Fruit fly (Drosophila melanogaster) whole organism, prepupa: ENCODE results near the gene CG13920.

Experiments used
- Blimp-1 ChIP-seq: fragments of 200-800 bp; sonication (Bioruptor generic); optimal IDR thresholded peaks from 3 replicates; lab custom pipeline; 2017; ENCODE audit warnings: missing biosample characterization, missing genetic modification characterization, mild to moderate bottlenecking, moderate library complexity, missing genetic modification reagents
- CG10631 ChIP-seq: fragments of 200-800 bp; sonication (Bioruptor generic); optimal IDR thresholded peaks from 2 replicates; lab custom pipeline; 2016; ENCODE audit warnings: missing biosample characterization, missing genetic modification characterization
- CG10669 ChIP-seq: fragments of 200-800 bp; sonication (Bioruptor generic); optimal IDR thresholded peaks from 3 replicates; lab custom pipeline; 2018; ENCODE audit warnings: missing biosample characterization, mild to moderate bottlenecking, missing genetic modification characterization, moderate library complexity
- CG11294 ChIP-seq: fragments of 200-800 bp; sonication (Bioruptor generic); IDR thresholded peaks from 2 replicates; pipeline ENCODE4 v1.3.6; 2022; ENCODE audit warnings: missing biosample characterization, missing genetic modification characterization
- CG11762 ChIP-seq: fragments of 200-800 bp; sonication (Bioruptor generic); optimal IDR thresholded peaks from 3 replicates; lab custom pipeline; 2016; ENCODE audit warnings: missing biosample characterization, missing genetic modification characterization; ENCODE audit not compliant: insufficient read depth
- CG11902 ChIP-seq: fragments of 200-800 bp; sonication (Bioruptor generic); optimal IDR thresholded peaks from 3 replicates; lab custom pipeline; 2016; ENCODE audit warnings: missing biosample characterization, missing genetic modification characterization
- CG15336 ChIP-seq: fragments of 200-800 bp; sonication (Bioruptor generic); IDR thresholded peaks from 2 replicates; pipeline ENCODE4 v1.3.6; 2022; ENCODE audit warnings: missing biosample characterization, missing genetic modification characterization
- CG1621 ChIP-seq: fragments of 200-800 bp; sonication (Bioruptor generic); optimal IDR thresholded peaks from 3 replicates; lab custom pipeline; 2018; ENCODE audit warnings: missing biosample characterization, mild to moderate bottlenecking, missing genetic modification characterization
- CG16779 ChIP-seq: fragments of 200-800 bp; sonication (Bioruptor generic); optimal IDR thresholded peaks from 3 replicates; lab custom pipeline; 2017; ENCODE audit warnings: missing biosample characterization, mild to moderate bottlenecking, missing genetic modification characterization
- CG3032 ChIP-seq: fragments of 200-800 bp; optimal IDR thresholded peaks from 2 replicates; lab custom pipeline; 2019; ENCODE audit warnings: missing biosample characterization, mild to moderate bottlenecking, missing genetic modification characterization, moderate library complexity
- CG31627 ChIP-seq: fragments of 200-800 bp; sonication (Bioruptor generic); optimal IDR thresholded peaks from 3 replicates; lab custom pipeline; 2016; ENCODE audit warnings: missing biosample characterization, missing genetic modification characterization
- CG32006 ChIP-seq: fragments of 200-800 bp; sonication (Bioruptor generic); optimal IDR thresholded peaks from 3 replicates; lab custom pipeline; 2017; ENCODE audit warnings: missing biosample characterization, mild to moderate bottlenecking, missing genetic modification characterization
- CG34406 ChIP-seq: fragments of 200-800 bp; sonication (Bioruptor generic); optimal IDR thresholded peaks from 3 replicates; lab custom pipeline; 2016; ENCODE audit warnings: missing biosample characterization, missing genetic modification characterization
- CG3919 ChIP-seq: fragments of 200-800 bp; sonication (Bioruptor generic); optimal IDR thresholded peaks from 3 replicates; lab custom pipeline; 2016; ENCODE audit warnings: missing biosample characterization, missing genetic modification characterization
- CG4318 ChIP-seq: fragments of 200-800 bp; sonication (Bioruptor generic); optimal IDR thresholded peaks from 3 replicates; lab custom pipeline; 2017; ENCODE audit warnings: missing biosample characterization, mild to moderate bottlenecking, missing genetic modification characterization
- CG6163 ChIP-seq: fragments of 200-800 bp; sonication (Bioruptor generic); IDR thresholded peaks from 3 replicates; pipeline ENCODE4 v1.3.6; 2022; ENCODE audit warnings: missing biosample characterization, missing genetic modification characterization
- CG6276 ChIP-seq: fragments of 200-800 bp; sonication (Bioruptor generic); optimal IDR thresholded peaks from 2 replicates; lab custom pipeline; 2017; ENCODE audit warnings: missing biosample characterization, mild to moderate bottlenecking, missing genetic modification characterization
- CG6792 ChIP-seq: fragments of 200-800 bp; sonication (Bioruptor generic); optimal IDR thresholded peaks from 3 replicates; lab custom pipeline; 2016; ENCODE audit warnings: missing biosample characterization, missing genetic modification characterization
- CG6808 ChIP-seq: fragments of 200-800 bp; sonication (Bioruptor generic); optimal IDR thresholded peaks from 3 replicates; lab custom pipeline; 2017; ENCODE audit warnings: missing biosample characterization, missing genetic modification characterization, mild to moderate bottlenecking, moderate library complexity, missing genetic modification reagents
- CG6854 ChIP-seq: fragments of 200-800 bp; sonication (Bioruptor generic); optimal IDR thresholded peaks from 2 replicates; lab custom pipeline; 2017; ENCODE audit warnings: missing biosample characterization, mild to moderate bottlenecking, missing genetic modification characterization
- CG7368 ChIP-seq: fragments of 200-800 bp; sonication (Bioruptor generic); optimal IDR thresholded peaks from 3 replicates; lab custom pipeline; 2016; ENCODE audit warnings: missing biosample characterization, missing genetic modification characterization
- CG8319 ChIP-seq: fragments of 200-800 bp; sonication (Bioruptor generic); optimal IDR thresholded peaks from 3 replicates; lab custom pipeline; 2016; ENCODE audit warnings: missing biosample characterization, missing genetic modification characterization
- CG8632 ChIP-seq: fragments of 200-800 bp; sonication (Bioruptor generic); optimal IDR thresholded peaks from 3 replicates; lab custom pipeline; 2016; ENCODE audit warnings: missing biosample characterization, missing genetic modification characterization
- CG9139 ChIP-seq: fragments of 200-800 bp; sonication (Bioruptor generic); optimal IDR thresholded peaks from 3 replicates; lab custom pipeline; 2017; ENCODE audit warnings: missing biosample characterization, mild to moderate bottlenecking, missing genetic modification characterization
- Eip75B ChIP-seq: fragments of 200-800 bp; sonication (Bioruptor generic); optimal IDR thresholded peaks from 3 replicates; lab custom pipeline; 2016; ENCODE audit warnings: missing biosample characterization, missing genetic modification characterization
- Eip78C ChIP-seq: fragments of 200-800 bp; sonication (Bioruptor generic); peaks from one replicate; lab custom pipeline; 2016; ENCODE audit warnings: missing biosample characterization, missing genetic modification characterization
- Eip93F ChIP-seq: fragments of 200-800 bp; sonication (Bioruptor generic); optimal IDR thresholded peaks from 2 replicates; lab custom pipeline; 2016; ENCODE audit warnings: missing biosample characterization, mild to moderate bottlenecking, missing genetic modification characterization
- Ets21C ChIP-seq: fragments of 200-800 bp; sonication (Bioruptor generic); optimal IDR thresholded peaks from 3 replicates; lab custom pipeline; 2016; ENCODE audit warnings: missing biosample characterization, missing genetic modification characterization
- Gug ChIP-seq: fragments of 200-800 bp; sonication (Bioruptor generic); IDR thresholded peaks from 2 replicates; pipeline ENCODE4 v1.3.6; 2022; ENCODE audit warnings: missing biosample characterization, missing genetic modification characterization
- Hr38 ChIP-seq: sonication (Bioruptor generic); optimal IDR thresholded peaks from 2 replicates; lab custom pipeline; 2016; ENCODE audit warnings: missing biosample characterization, missing genetic modification characterization
- Hr39 ChIP-seq: fragments of 200-800 bp; sonication (Bioruptor generic); optimal IDR thresholded peaks from 2 replicates; lab custom pipeline; 2016; ENCODE audit warnings: missing biosample characterization, missing genetic modification characterization
- Hr4 ChIP-seq: fragments of 200-800 bp; sonication (Bioruptor generic); optimal IDR thresholded peaks from 3 replicates; lab custom pipeline; 2016; ENCODE audit warnings: missing biosample characterization, missing genetic modification characterization
- Lpt ChIP-seq: fragments of 200-800 bp; sonication (Bioruptor generic); optimal IDR thresholded peaks from 3 replicates; lab custom pipeline; 2016; ENCODE audit warnings: missing biosample characterization, missing genetic modification characterization
- Met ChIP-seq: fragments of 200-800 bp; sonication (Bioruptor generic); optimal IDR thresholded peaks from 3 replicates; lab custom pipeline; 2016; ENCODE audit warnings: missing biosample characterization, missing genetic modification characterization
- OdsH ChIP-seq: fragments of 200-800 bp; sonication (Bioruptor generic); optimal IDR thresholded peaks from 3 replicates; lab custom pipeline; 2016; ENCODE audit warnings: missing biosample characterization, missing genetic modification characterization
- Smox ChIP-seq: fragments of 200-800 bp; sonication (Bioruptor generic); optimal IDR thresholded peaks from 3 replicates; lab custom pipeline; 2016; ENCODE audit warnings: missing biosample characterization, missing genetic modification characterization
- Sox102F ChIP-seq: fragments of 200-800 bp; sonication (Bioruptor generic); optimal IDR thresholded peaks from 2 replicates; lab custom pipeline; 2016; ENCODE audit warnings: missing biosample characterization, mild to moderate bottlenecking, missing genetic modification characterization
- Sox14 ChIP-seq: fragments of 200-800 bp; sonication (Bioruptor generic); optimal IDR thresholded peaks from 3 replicates; lab custom pipeline; 2016; ENCODE audit warnings: missing biosample characterization, missing genetic modification characterization
- Sox15 ChIP-seq: fragments of 200-800 bp; sonication (Bioruptor generic); optimal IDR thresholded peaks from 3 replicates; lab custom pipeline; 2016; ENCODE audit warnings: missing biosample characterization, missing genetic modification characterization
- achi ChIP-seq: fragments of 200-800 bp; sonication (Bioruptor generic); optimal IDR thresholded peaks from 3 replicates; lab custom pipeline; 2016; ENCODE audit warnings: missing biosample characterization, missing genetic modification characterization
- acj6 ChIP-seq: fragments of 200-800 bp; sonication (Bioruptor generic); optimal IDR thresholded peaks from 3 replicates; lab custom pipeline; 2016; ENCODE audit warnings: missing biosample characterization, missing genetic modification characterization
- cyc ChIP-seq: fragments of 200-800 bp; sonication (Bioruptor generic); optimal IDR thresholded peaks from 3 replicates; lab custom pipeline; 2016; ENCODE audit warnings: missing biosample characterization, missing genetic modification characterization
- dac ChIP-seq: fragments of 200-800 bp; sonication (Bioruptor generic); optimal IDR thresholded peaks from 2 replicates; lab custom pipeline; 2017; ENCODE audit warnings: missing biosample characterization, mild to moderate bottlenecking, missing genetic modification characterization
- dsx ChIP-seq: fragments of 200-800 bp; optimal IDR thresholded peaks from 3 replicates; lab custom pipeline; 2019; ENCODE audit warnings: missing biosample characterization, mild to moderate bottlenecking, missing genetic modification characterization, moderate library complexity; ENCODE audit not compliant: poor library complexity, severe bottlenecking
- eg ChIP-seq: fragments of 200-800 bp; sonication (Bioruptor generic); IDR thresholded peaks from 3 replicates; pipeline ENCODE4 v1.3.6; 2022; ENCODE audit warnings: missing biosample characterization, missing genetic modification characterization
- esn ChIP-seq: fragments of 200-800 bp; sonication (Bioruptor generic); optimal IDR thresholded peaks from 2 replicates; lab custom pipeline; 2016; ENCODE audit warnings: missing biosample characterization, mild to moderate bottlenecking, missing genetic modification characterization, moderate library complexity
- fd59A ChIP-seq: fragments of 200-800 bp; sonication (Bioruptor generic); optimal IDR thresholded peaks from 2 replicates; lab custom pipeline; 2017; ENCODE audit warnings: missing biosample characterization, mild to moderate bottlenecking, missing genetic modification characterization, missing genetic modification reagents
- fd85E ChIP-seq: fragments of 200-800 bp; sonication (Bioruptor generic); optimal IDR thresholded peaks from 3 replicates; lab custom pipeline; 2016; ENCODE audit warnings: missing biosample characterization, missing genetic modification characterization
- fkh ChIP-seq: fragments of 200-800 bp; sonication (Bioruptor generic); optimal IDR thresholded peaks from 3 replicates; lab custom pipeline; 2017; ENCODE audit warnings: missing biosample characterization, mild to moderate bottlenecking, missing genetic modification characterization, moderate library complexity
- lz ChIP-seq: fragments of 200-800 bp; sonication (Bioruptor generic); optimal IDR thresholded peaks from 3 replicates; lab custom pipeline; 2016; ENCODE audit warnings: missing biosample characterization, missing genetic modification characterization
- pdm3 ChIP-seq: fragments of 200-800 bp; sonication (Bioruptor generic); optimal IDR thresholded peaks from 3 replicates; lab custom pipeline; 2016; ENCODE audit warnings: missing biosample characterization, missing genetic modification characterization
- svp ChIP-seq: fragments of 200-800 bp; sonication (Bioruptor generic); peaks from one replicate; lab custom pipeline; 2016; ENCODE audit warnings: missing biosample characterization, missing genetic modification characterization
- topi ChIP-seq: fragments of 200-800 bp; sonication (Bioruptor generic); optimal IDR thresholded peaks from 3 replicates; lab custom pipeline; 2016; ENCODE audit warnings: missing biosample characterization, missing genetic modification characterization

Gene CG13920

DNA sequence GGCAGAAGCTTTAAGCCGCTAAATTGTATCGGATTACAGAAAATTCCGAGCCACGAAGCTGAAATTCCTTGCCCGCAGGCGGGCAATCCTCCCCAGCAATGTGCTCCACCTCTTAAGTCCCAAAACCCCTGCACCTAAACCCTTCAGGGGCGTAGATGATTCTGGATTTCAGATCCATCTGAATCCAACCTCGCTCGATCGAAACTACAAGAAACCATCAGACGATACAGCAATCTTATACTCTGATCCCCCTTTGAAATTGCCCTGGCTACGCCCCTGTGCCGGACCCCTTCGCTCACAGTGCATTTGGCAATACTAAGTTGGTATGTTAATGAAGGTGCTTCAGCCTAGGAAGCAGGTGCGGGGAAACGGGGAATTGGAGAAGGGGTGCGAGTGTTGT is 34.3 kb downstream of the CG13920 start:
- TF ChIP-seq CG8632 (GFP tag; lab: Kevin White, UChicago) (peak; percentile 36), pdm3 (GFP tag; lab: Kevin White, UChicago) (peak; percentile 47), CG8319 (GFP tag; lab: Kevin White, UChicago) (peak; percentile 25), Eip75B (GFP tag; lab: Kevin White, UChicago) (peak; percentile 55), CG9139 (GFP tag; lab: Kevin White, UChicago) (peak; percentile 62), CG34406 (peak; percentile 36), CG6163 (peak; percentile 87), achi (GFP tag; lab: Kevin White, UChicago) (peak; percentile 50), CG16779 (no peak), Eip78C (GFP tag; lab: Kevin White, UChicago) (peak; percentile 84), Gug (GFP tag; lab: Robert Waterston, UW) (peak; percentile 46; the same call in 1 of the 2 replicates), fd85E (GFP tag; lab: Kevin White, UChicago) (no peak), CG11902 (peak; percentile 38), CG6792 (GFP tag; lab: Kevin White, UChicago) (peak; percentile 66), Hr38 (no peak), Sox102F (GFP tag; lab: Kevin White, UChicago) (peak; percentile 41), CG6808 (GFP tag; lab: Kevin White, UChicago) (peak; percentile 74), fkh (GFP tag; lab: Kevin White, UChicago) (no peak), CG32006 (GFP tag; lab: Kevin White, UChicago) (peak; percentile 36), Blimp-1 (GFP tag; lab: Kevin White, UChicago) (peak; percentile 2), CG3919 (GFP tag; lab: Kevin White, UChicago) (peak; percentile 58), CG6276 (GFP tag; lab: Kevin White, UChicago) (no peak), dsx (GFP tag; lab: Kevin White, UChicago) (peak; percentile 61), CG7368 (GFP tag; lab: Kevin White, UChicago) (peak; percentile 46), Ets21C (peak; percentile 39), topi (GFP tag; lab: Kevin White, UChicago) (peak; percentile 63), Sox15 (GFP tag; lab: Kevin White, UChicago) (peak; percentile 27), CG3032 (tag; lab: Kevin White, UChicago) (peak; percentile 78), dac (GFP tag; lab: Kevin White, UChicago) (no peak), CG31627 (GFP tag; lab: Kevin White, UChicago) (peak; percentile 66), cyc (GFP tag; lab: Kevin White, UChicago) (peak; percentile 62), Smox (GFP tag; lab: Kevin White, UChicago) (peak; percentile 63), Lpt (GFP tag; lab: Kevin White, UChicago) (no peak), CG11294 (0 out of 2 replicates have a peak, but pooled peaks have one; percentile 17), OdsH (GFP tag; lab: Kevin White, UChicago) (peak; percentile 49), lz (GFP tag; lab: Kevin White, UChicago) (peak; percentile 62), Hr4 (GFP tag; lab: Kevin White, UChicago) (peak; percentile 29), Sox14 (GFP tag; lab: Kevin White, UChicago) (peak; percentile 55), CG11762 (peak; percentile 9), CG10631 (GFP tag; lab: Kevin White, UChicago) (peak; percentile 68), svp (GFP tag; lab: Kevin White, UChicago) (peak; percentile 89), Met (GFP tag; lab: Kevin White, UChicago) (peak; percentile 69), CG15336 (GFP tag; lab: Robert Waterston, UW) (no peak), CG1621 (peak; percentile 59), esn (peak; percentile 72), CG6854 (no peak), acj6 (GFP tag; lab: Kevin White, UChicago) (peak; percentile 47), CG4318 (GFP tag; lab: Kevin White, UChicago) (no peak), Eip93F (GFP tag; lab: Kevin White, UChicago) (no peak), eg (GFP tag; lab: Robert Waterston, UW) (peak; percentile 62), Hr39 (peak; percentile 62), fd59A (peak; percentile 66), CG10669 (GFP tag; lab: Kevin White, UChicago) (peak; percentile 77)
